Fruit fly (Drosophila melanogaster) whole organism, embryonic: Measurements from ENCODE around the gene Sirup.

Experiments used
- Antp ChIP-seq: fragments of 200-800 bp; sonication (Bioruptor generic); optimal IDR thresholded peaks from 3 replicates; lab custom pipeline; 2016; ENCODE audit warnings: missing biosample characterization, missing genetic modification characterization
- Atf-2 ChIP-seq: fragments of 200-800 bp; sonication (Bioruptor generic); optimal IDR thresholded peaks from 2 replicates; lab custom pipeline; 2016; ENCODE audit warnings: missing biosample characterization, missing genetic modification characterization
- B-H2 ChIP-seq: fragments of 200-800 bp; sonication (Bioruptor generic); optimal IDR thresholded peaks from 2 replicates; lab custom pipeline; 2018; ENCODE audit warnings: missing biosample characterization, mild to moderate bottlenecking, missing genetic modification characterization
- Bteb2 ChIP-seq: fragments of 200-800 bp; sonication (Bioruptor generic); optimal IDR thresholded peaks from 2 replicates; lab custom pipeline; 2016; ENCODE audit warnings: missing biosample characterization, missing genetic modification characterization
- CG10654 ChIP-seq: fragments of 200-800 bp; sonication (Bioruptor generic); optimal IDR thresholded peaks from 2 replicates; lab custom pipeline; 2016; ENCODE audit warnings: missing biosample characterization, missing genetic modification characterization
- CG10959 ChIP-seq: fragments of 200-800 bp; sonication (Bioruptor generic); IDR thresholded peaks from 2 replicates; pipeline ENCODE4 v1.3.6; 2022; ENCODE audit warnings: missing biosample characterization, missing genetic modification characterization
- CG10979 ChIP-seq: fragments of 200-800 bp; sonication (Bioruptor generic); optimal IDR thresholded peaks from 2 replicates; lab custom pipeline; 2018; ENCODE audit warnings: missing biosample characterization, mild to moderate bottlenecking, missing genetic modification characterization, moderate library complexity
- CG11247 ChIP-seq: fragments of 200-800 bp; sonication (Bioruptor generic); IDR thresholded peaks from 2 replicates; pipeline ENCODE4 v1.3.6; 2022; ENCODE audit warnings: missing biosample characterization, missing genetic modification characterization
- CG11398 ChIP-seq: fragments of 200-800 bp; sonication (Bioruptor generic); optimal IDR thresholded peaks from 2 replicates; lab custom pipeline; 2016; ENCODE audit warnings: missing biosample characterization, missing genetic modification characterization
- CG12659 ChIP-seq: fragments of 200-800 bp; sonication (Bioruptor generic); optimal IDR thresholded peaks from 3 replicates; lab custom pipeline; 2017; ENCODE audit warnings: mild to moderate bottlenecking, missing biosample characterization, missing genetic modification reagents, missing genetic modification characterization
- CG1602 ChIP-seq: fragments of 200-800 bp; sonication (Bioruptor generic); optimal IDR thresholded peaks from 3 replicates; lab custom pipeline; 2016; ENCODE audit warnings: missing biosample characterization, missing genetic modification characterization
- CG16815 ChIP-seq: fragments of 200-800 bp; sonication (Bioruptor generic); optimal IDR thresholded peaks from 3 replicates; lab custom pipeline; 2017; ENCODE audit warnings: missing biosample characterization, mild to moderate bottlenecking, missing genetic modification characterization
- CG2116 ChIP-seq: fragments of 200-800 bp; sonication (Bioruptor generic); optimal IDR thresholded peaks from 3 replicates; lab custom pipeline; 2018; ENCODE audit warnings: missing biosample characterization, mild to moderate bottlenecking, missing genetic modification characterization
- CG2202 ChIP-seq: fragments of 200-800 bp; sonication (Bioruptor generic); optimal IDR thresholded peaks from 2 replicates; lab custom pipeline; 2018; ENCODE audit warnings: missing biosample characterization, mild to moderate bottlenecking, missing genetic modification characterization
- CG30403 ChIP-seq: fragments of 200-800 bp; sonication (Bioruptor generic); optimal IDR thresholded peaks from 3 replicates; lab custom pipeline; 2016; ENCODE audit warnings: missing biosample characterization, missing genetic modification characterization
- CG30431 ChIP-seq: fragments of 200-800 bp; sonication (Bioruptor generic); optimal IDR thresholded peaks from 2 replicates; lab custom pipeline; 2017; ENCODE audit warnings: missing biosample characterization, missing genetic modification characterization
- CG32767 ChIP-seq: fragments of 200-800 bp; sonication (Bioruptor generic); IDR thresholded peaks from 2 replicates; pipeline ENCODE4 v1.3.6; 2022; ENCODE audit warnings: missing biosample characterization, missing genetic modification characterization
- CG3407 ChIP-seq: fragments of 200-800 bp; sonication (Bioruptor generic); optimal IDR thresholded peaks from 2 replicates; lab custom pipeline; 2018; ENCODE audit warnings: missing biosample characterization, mild to moderate bottlenecking, missing genetic modification characterization
- CG34224 ChIP-seq: fragments of 200-800 bp; sonication (Bioruptor generic); IDR thresholded peaks from 3 replicates; pipeline ENCODE4 v1.3.6; 2022; ENCODE audit warnings: missing biosample characterization, missing genetic modification characterization; ENCODE audit not compliant: partially characterized antibody
- CG4328 ChIP-seq: fragments of 200-800 bp; sonication (Bioruptor generic); optimal IDR thresholded peaks from 3 replicates; lab custom pipeline; 2017; ENCODE audit warnings: missing biosample characterization, missing genetic modification reagents, missing genetic modification characterization
- CG4820 ChIP-seq: fragments of 200-800 bp; sonication (Bioruptor generic); optimal IDR thresholded peaks from 3 replicates; lab custom pipeline; 2016; ENCODE audit warnings: missing biosample characterization, missing genetic modification characterization
- CG6254 ChIP-seq: fragments of 200-800 bp; sonication (Bioruptor generic); optimal IDR thresholded peaks from 3 replicates; lab custom pipeline; 2017; ENCODE audit warnings: mild to moderate bottlenecking, missing biosample characterization, missing genetic modification reagents, missing genetic modification characterization
- CG6683 ChIP-seq: fragments of 200-800 bp; sonication (Bioruptor generic); optimal IDR thresholded peaks from 2 replicates; lab custom pipeline; 2017; ENCODE audit warnings: missing biosample characterization, mild to moderate bottlenecking, missing genetic modification characterization, missing genetic modification reagents
- CG7839 ChIP-seq: fragments of 200-800 bp; sonication (Bioruptor generic); optimal IDR thresholded peaks from 3 replicates; lab custom pipeline; 2018; ENCODE audit warnings: missing biosample characterization, mild to moderate bottlenecking, missing genetic modification characterization, moderate library complexity
- CG7987 ChIP-seq: fragments of 200-800 bp; sonication (Bioruptor generic); optimal IDR thresholded peaks from 2 replicates; lab custom pipeline; 2018; ENCODE audit warnings: missing biosample characterization, mild to moderate bottlenecking, missing genetic modification characterization, moderate library complexity
- CG8281 ChIP-seq: fragments of 200-800 bp; sonication (Bioruptor generic); optimal IDR thresholded peaks from 2 replicates; lab custom pipeline; 2018; ENCODE audit warnings: missing biosample characterization, mild to moderate bottlenecking, missing genetic modification characterization, moderate library complexity
- Dek ChIP-seq: fragments of 200-800 bp; sonication (Bioruptor generic); optimal IDR thresholded peaks from 3 replicates; lab custom pipeline; 2019; ENCODE audit warnings: missing biosample characterization, mild to moderate bottlenecking, missing genetic modification characterization, moderate library complexity
- Dip2 ChIP-seq: fragments of 200-800 bp; sonication (Bioruptor generic); IDR thresholded peaks from 2 replicates; pipeline ENCODE4 v1.3.6; 2022; ENCODE audit warnings: missing biosample characterization, missing genetic modification characterization
- GATAe ChIP-seq: fragments of 200-800 bp; sonication (Bioruptor generic); conservative IDR thresholded peaks from 2 replicates; pipeline ENCODE4 v1.3.6; 2022; ENCODE audit warnings: missing biosample characterization, missing genetic modification characterization
- HLH4C ChIP-seq: fragments of 200-800 bp; sonication (Bioruptor generic); IDR thresholded peaks from 3 replicates; pipeline ENCODE4 v1.3.6; 2022; ENCODE audit warnings: missing biosample characterization, missing genetic modification characterization; ENCODE audit not compliant: partially characterized antibody
- Lim3 ChIP-seq: fragments of 200-800 bp; sonication (Bioruptor generic); IDR thresholded peaks from 2 replicates; pipeline ENCODE4 v1.3.6; 2022; ENCODE audit warnings: missing biosample characterization, missing genetic modification characterization
- MESR4 ChIP-seq: fragments of 200-800 bp; sonication (Bioruptor generic); optimal IDR thresholded peaks from 2 replicates; lab custom pipeline; 2018; ENCODE audit warnings: missing biosample characterization, mild to moderate bottlenecking, missing genetic modification characterization, moderate library complexity
- Nf-YA ChIP-seq: fragments of 200-800 bp; sonication (Bioruptor generic); IDR thresholded peaks from 2 replicates; pipeline ENCODE4 v1.3.6; 2022; ENCODE audit warnings: missing biosample characterization, missing genetic modification characterization
- Usf ChIP-seq: fragments of 200-800 bp; sonication (Bioruptor generic); optimal IDR thresholded peaks from 2 replicates; lab custom pipeline; 2017; ENCODE audit warnings: missing genotype, missing biosample characterization, missing genetic modification characterization
- Xrp1 ChIP-seq: fragments of 200-800 bp; sonication (Bioruptor generic); IDR thresholded peaks from 2 replicates; pipeline ENCODE4 v1.3.6; 2022; ENCODE audit warnings: missing biosample characterization, missing genetic modification characterization
- ap ChIP-seq: fragments of 200-800 bp; sonication (Bioruptor generic); IDR thresholded peaks from 2 replicates; pipeline ENCODE4 v1.3.6; 2022; ENCODE audit warnings: missing biosample characterization, missing genetic modification characterization
- bsh ChIP-seq, 2 experiments: fragments of 200-800 bp; sonication (Bioruptor generic); optimal IDR thresholded peaks; 2 replicates each; lab custom pipeline; 2017 to 2018; ENCODE audit warnings: mild to moderate bottlenecking in 2 of 2, missing biosample characterization in 2 of 2, missing genetic modification characterization in 2 of 2, moderate library complexity in 1 of 2
- cato ChIP-seq: fragments of 200-800 bp; sonication (Bioruptor generic); optimal IDR thresholded peaks from 2 replicates; lab custom pipeline; 2016; ENCODE audit warnings: missing biosample characterization, missing genetic modification characterization, borderline replicate concordance
- chif ChIP-seq, 2 experiments: fragments of 200-800 bp; sonication (Bioruptor generic); optimal IDR thresholded peaks; 3 replicates each; lab custom pipeline; 2016; ENCODE audit warnings: missing biosample characterization in 2 of 2, missing genetic modification characterization in 2 of 2
- dysf ChIP-seq: fragments of 200-800 bp; sonication (Bioruptor generic); IDR thresholded peaks from 3 replicates; pipeline ENCODE4 v1.3.6; 2022; ENCODE audit warnings: missing biosample characterization, missing genetic modification characterization
- fd96Cb ChIP-seq: fragments of 200-800 bp; sonication (Bioruptor generic); optimal IDR thresholded peaks from 2 replicates; lab custom pipeline; 2018; ENCODE audit warnings: missing biosample characterization, mild to moderate bottlenecking, missing genetic modification characterization, moderate library complexity
- gce ChIP-seq: fragments of 200-800 bp; sonication (Bioruptor generic); IDR thresholded peaks from 3 replicates; pipeline ENCODE4 v1.3.6; 2022; ENCODE audit warnings: missing biosample characterization, missing genetic modification characterization
- nau ChIP-seq: fragments of 200-800 bp; sonication (Bioruptor generic); optimal IDR thresholded peaks from 3 replicates; lab custom pipeline; 2017; ENCODE audit warnings: missing biosample characterization, mild to moderate bottlenecking, missing genetic modification characterization, missing genetic modification reagents
- pan ChIP-seq, 4 experiments: fragments of >200 bp in 3 of 4; fragments of 200-800 bp in 1 of 4; sonication (Bioruptor generic) in 1 of 4; optimal IDR thresholded peaks in 3 of 4; IDR thresholded peaks in 1 of 4; 2 replicates each; pipeline versions ENCODE4 v1.3.6 to Lab custom; 2017 to 2022; ENCODE audit warnings: missing biosample characterization in 2 of 4, missing genetic modification characterization in 2 of 4, mixed read lengths in 1 of 4
- peb ChIP-seq: fragments of 200-800 bp; sonication (Bioruptor generic); IDR thresholded peaks from 2 replicates; pipeline ENCODE4 v1.3.6; 2022; ENCODE audit warnings: missing biosample characterization, missing genetic modification characterization
- row ChIP-seq: fragments of 200-800 bp; sonication (Bioruptor generic); IDR thresholded peaks from 3 replicates; pipeline ENCODE4 v1.3.6; 2022; ENCODE audit warnings: missing biosample characterization, missing genetic modification characterization
- sqz ChIP-seq: fragments of 200-800 bp; sonication (Bioruptor generic); optimal IDR thresholded peaks from 3 replicates; lab custom pipeline; 2018; ENCODE audit warnings: missing biosample characterization, mild to moderate bottlenecking, missing genetic modification characterization
- trem ChIP-seq: fragments of 200-800 bp; optimal IDR thresholded peaks from 3 replicates; lab custom pipeline; 2019; ENCODE audit warnings: missing biosample characterization, mild to moderate bottlenecking, missing genetic modification characterization, moderate library complexity
- vvl ChIP-seq: fragments of 200-800 bp; sonication (Bioruptor generic); IDR thresholded peaks from 2 replicates; pipeline ENCODE4 v1.3.6; 2022; ENCODE audit warnings: missing biosample characterization, missing genetic modification characterization
- zfh1 ChIP-seq: fragments of 200-800 bp; sonication (Bioruptor generic); IDR thresholded peaks from 3 replicates; pipeline ENCODE4 v1.3.6; 2022; ENCODE audit warnings: missing biosample characterization, missing genetic modification characterization

Sirup gene

DNA sequence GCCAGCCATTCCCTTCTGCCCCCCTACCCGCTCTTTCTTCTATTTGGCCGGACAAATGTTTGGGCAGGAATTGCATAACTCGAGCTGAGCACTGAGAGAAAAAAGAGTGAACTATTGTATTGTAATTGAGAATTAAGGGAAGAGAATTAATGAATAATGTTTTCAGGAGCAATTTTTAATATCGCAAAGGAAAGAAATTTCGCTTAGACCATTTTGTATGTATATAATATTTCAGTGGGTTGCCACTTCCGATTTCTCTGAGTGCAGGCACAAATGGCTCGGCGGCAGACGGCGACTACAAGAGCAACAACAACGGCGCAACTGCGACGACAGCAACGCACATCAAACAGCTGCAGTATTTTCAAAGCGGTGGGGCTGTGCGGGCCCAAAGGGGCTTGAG lies 34.1 kb upstream of the Sirup start (continued):
- TF ChIP-seq CG3407 (GFP tag; lab: Kevin White, UChicago) (peak; percentile 65), sqz (GFP tag; lab: Kevin White, UChicago) (no peak), CG34224 (GFP tag; lab: Robert Waterston, UW) (no peak), bsh (GFP tag; optimal IDR thresholded peaks at IDR 0.05; lab: Kevin White, UChicago) (peak; percentile 64 to 74), CG10654 (GFP tag; lab: Kevin White, UChicago) (peak; percentile 56), cato (GFP tag; lab: Kevin White, UChicago) (peak; percentile 75), Dek (peak; percentile 51), CG1602 (GFP tag; lab: Kevin White, UChicago) (peak; percentile 60), chif (GFP tag; optimal IDR thresholded peaks at IDR 0.05; lab: Kevin White, UChicago) (peak; percentile 69 to 80), trem (peak; percentile 13), CG2202 (tag; lab: Kevin White, UChicago) (peak; percentile 40), Antp (GFP tag; lab: Kevin White, UChicago) (peak; percentile 61), CG30403 (peak; percentile 83), vvl (peak; percentile 87), CG2116 (GFP tag; lab: Kevin White, UChicago) (no peak), CG16815 (GFP tag; lab: Kevin White, UChicago) (peak; percentile 49), CG11247 (no peak), zfh1 (GFP tag; lab: Robert Waterston, UW) (peak; percentile 87), CG10979 (tag; lab: Kevin White, UChicago) (peak; percentile 63), CG7839 (tag; lab: Kevin White, UChicago) (peak; percentile 76), CG12659 (peak; percentile 59), CG32767 (GFP tag; lab: Robert Waterston, UW) (peak; percentile 56), row (GFP tag; lab: Robert Waterston, UW) (peak; percentile 80), ap (GFP tag; lab: Robert Waterston, UW) (peak; percentile 82), GATAe (GFP tag; lab: Robert Waterston, UW) (no peak), gce (GFP tag; lab: Robert Waterston, UW) (peak; percentile 73; the same call in 2 of the 3 replicates), CG4328 (GFP tag; lab: Kevin White, UChicago) (no peak), Bteb2 (GFP tag; lab: Kevin White, UChicago) (peak; percentile 62), fd96Cb (peak; percentile 72), CG11398 (GFP tag; lab: Kevin White, UChicago) (peak; percentile 65), nau (peak; percentile 81), MESR4 (no peak), CG6254 (GFP tag; lab: Kevin White, UChicago) (peak; percentile 41), CG10959 (GFP tag; lab: Robert Waterston, UW) (peak; percentile 69), dysf (GFP tag; lab: Robert Waterston, UW) (peak; percentile 80), Xrp1 (GFP tag; lab: Robert Waterston, UW) (peak; percentile 85), CG4820 (peak; percentile 57), Nf-YA (peak; percentile 82), Usf (GFP tag; lab: Kevin White, UChicago) (no peak), pan (optimal IDR thresholded peaks at IDR 0.05; lab: Kevin White, UChicago) (no peak), pan (GFP tag; optimal IDR thresholded peaks at IDR 0.05 in 1 of 2, IDR thresholded peaks at IDR 0.05 in 1 of 2) (peak in 1 of 2 experiments; percentile 88), CG30431 (GFP tag; lab: Kevin White, UChicago) (peak; percentile 43), Lim3 (peak; percentile 62; the same call in 1 of the 2 replicates), HLH4C (GFP tag; lab: Robert Waterston, UW) (no peak), B-H2 (GFP tag; lab: Kevin White, UChicago) (no peak), CG8281 (tag; lab: Kevin White, UChicago) (peak; percentile 28), CG7987 (GFP tag; lab: Kevin White, UChicago) (no peak), peb (GFP tag; lab: Robert Waterston, UW) (peak; percentile 69; the same call in 1 of the 2 replicates), Atf-2 (GFP tag; lab: Kevin White, UChicago) (peak; percentile 14), CG6683 (GFP tag; lab: Kevin White, UChicago) (peak; percentile 5), Dip2 (GFP tag; lab: Robert Waterston, UW) (no peak)
